Worm (Caenorhabditis elegans) whole organism, midembryonic: ENCODE data around the gene F35B3.3.

Experiments
- T22C8.4 ChIP-seq: fragments of 200-800 bp; sonication (Bioruptor generic); IDR thresholded peaks from 2 replicates; pipeline ENCODE4 v1.3.6; 2022; ENCODE audit warnings: missing genetic modification characterization, missing compliant biosample characterization
- flt-1 ChIP-seq: fragments of 200-800 bp; sonication (Bioruptor generic); IDR thresholded peaks from 2 replicates; pipeline ENCODE4 v1.3.6; 2022; ENCODE audit warnings: missing genetic modification characterization, missing compliant biosample characterization
- klf-2 ChIP-seq: fragments of 200-800 bp; sonication (Bioruptor generic); conservative IDR thresholded peaks from 2 replicates; pipeline ENCODE4 v1.3.6; 2022; ENCODE audit warnings: missing genetic modification reagents, missing genetic modification characterization, missing compliant biosample characterization
- med-1 ChIP-seq: sonication (generic microtip); optimal IDR thresholded peaks from 2 replicates; lab custom pipeline; 2017; ENCODE audit warnings: missing genetic modification characterization, mild to moderate bottlenecking, missing compliant biosample characterization, antibody characterized with exemption, missing genetic modification reagents; ENCODE audit not compliant: insufficient read depth
- tab-1 ChIP-seq: fragments of 200-800 bp; sonication (Bioruptor generic); IDR thresholded peaks from 2 replicates; pipeline ENCODE4 v1.3.6; 2022; ENCODE audit warnings: missing genetic modification characterization, missing compliant biosample characterization
- ztf-23 ChIP-seq: fragments of 200-800 bp; sonication (Bioruptor generic); IDR thresholded peaks from 2 replicates; pipeline ENCODE4 v1.3.6; 2022; ENCODE audit warnings: missing genetic modification reagents, missing genetic modification characterization, missing compliant biosample characterization
- ztf-29 ChIP-seq: fragments of 200-800 bp; sonication (Bioruptor generic); IDR thresholded peaks from 2 replicates; pipeline ENCODE4 v1.3.6; 2022; ENCODE audit warnings: missing genetic modification reagents, missing genetic modification characterization, missing compliant biosample characterization

ce11 chrX:16998003-16998402, 15.3 kb upstream of the F35B3.3 start:
- TF ChIP-seq ztf-29 (GFP tag; lab: Robert Waterston, UW) = no peak
- no peak for TF ChIP-seq klf-2
- TF ChIP-seq med-1 (GFP tag; lab: Kevin White, UChicago) = no peak
- no peak for TF ChIP-seq flt-1
- no peak for TF ChIP-seq T22C8.4 (GFP tag; lab: Robert Waterston, UW)
- no peak for TF ChIP-seq ztf-23 (GFP tag; lab: Robert Waterston, UW)
- TF ChIP-seq tab-1 = no peak
